Fruit fly (Drosophila melanogaster) whole organism, prepupa: Measurements from ENCODE around the gene CG17560.

Experiments used
- CG10631 ChIP-seq: fragments of 200-800 bp; sonication (Bioruptor generic); optimal IDR thresholded peaks from 2 replicates; lab custom pipeline; 2016; ENCODE audit warnings: missing biosample characterization, missing genetic modification characterization
- CG10669 ChIP-seq: fragments of 200-800 bp; sonication (Bioruptor generic); optimal IDR thresholded peaks from 3 replicates; lab custom pipeline; 2018; ENCODE audit warnings: missing biosample characterization, mild to moderate bottlenecking, missing genetic modification characterization, moderate library complexity
- CG11762 ChIP-seq: fragments of 200-800 bp; sonication (Bioruptor generic); optimal IDR thresholded peaks from 3 replicates; lab custom pipeline; 2016; ENCODE audit warnings: missing biosample characterization, missing genetic modification characterization; ENCODE audit not compliant: insufficient read depth
- CG11902 ChIP-seq: fragments of 200-800 bp; sonication (Bioruptor generic); optimal IDR thresholded peaks from 3 replicates; lab custom pipeline; 2016; ENCODE audit warnings: missing biosample characterization, missing genetic modification characterization
- CG15336 ChIP-seq: fragments of 200-800 bp; sonication (Bioruptor generic); IDR thresholded peaks from 2 replicates; pipeline ENCODE4 v1.3.6; 2022; ENCODE audit warnings: missing biosample characterization, missing genetic modification characterization
- CG16779 ChIP-seq: fragments of 200-800 bp; sonication (Bioruptor generic); optimal IDR thresholded peaks from 3 replicates; lab custom pipeline; 2017; ENCODE audit warnings: missing biosample characterization, mild to moderate bottlenecking, missing genetic modification characterization
- CG3032 ChIP-seq: fragments of 200-800 bp; optimal IDR thresholded peaks from 2 replicates; lab custom pipeline; 2019; ENCODE audit warnings: missing biosample characterization, mild to moderate bottlenecking, missing genetic modification characterization, moderate library complexity
- CG32006 ChIP-seq: fragments of 200-800 bp; sonication (Bioruptor generic); optimal IDR thresholded peaks from 3 replicates; lab custom pipeline; 2017; ENCODE audit warnings: missing biosample characterization, mild to moderate bottlenecking, missing genetic modification characterization
- CG34406 ChIP-seq: fragments of 200-800 bp; sonication (Bioruptor generic); optimal IDR thresholded peaks from 3 replicates; lab custom pipeline; 2016; ENCODE audit warnings: missing biosample characterization, missing genetic modification characterization
- CG3919 ChIP-seq: fragments of 200-800 bp; sonication (Bioruptor generic); optimal IDR thresholded peaks from 3 replicates; lab custom pipeline; 2016; ENCODE audit warnings: missing biosample characterization, missing genetic modification characterization
- CG4318 ChIP-seq: fragments of 200-800 bp; sonication (Bioruptor generic); optimal IDR thresholded peaks from 3 replicates; lab custom pipeline; 2017; ENCODE audit warnings: missing biosample characterization, mild to moderate bottlenecking, missing genetic modification characterization
- CG6163 ChIP-seq: fragments of 200-800 bp; sonication (Bioruptor generic); IDR thresholded peaks from 3 replicates; pipeline ENCODE4 v1.3.6; 2022; ENCODE audit warnings: missing biosample characterization, missing genetic modification characterization
- CG6854 ChIP-seq: fragments of 200-800 bp; sonication (Bioruptor generic); optimal IDR thresholded peaks from 2 replicates; lab custom pipeline; 2017; ENCODE audit warnings: missing biosample characterization, mild to moderate bottlenecking, missing genetic modification characterization
- CG8119 ChIP-seq: fragments of 200-800 bp; sonication (Bioruptor generic); IDR thresholded peaks from 3 replicates; pipeline ENCODE4 v1.3.6; 2022; ENCODE audit warnings: missing biosample characterization, missing genetic modification characterization
- CG8632 ChIP-seq: fragments of 200-800 bp; sonication (Bioruptor generic); optimal IDR thresholded peaks from 3 replicates; lab custom pipeline; 2016; ENCODE audit warnings: missing biosample characterization, missing genetic modification characterization
- CG9139 ChIP-seq: fragments of 200-800 bp; sonication (Bioruptor generic); optimal IDR thresholded peaks from 3 replicates; lab custom pipeline; 2017; ENCODE audit warnings: missing biosample characterization, mild to moderate bottlenecking, missing genetic modification characterization
- Eip75B ChIP-seq: fragments of 200-800 bp; sonication (Bioruptor generic); optimal IDR thresholded peaks from 3 replicates; lab custom pipeline; 2016; ENCODE audit warnings: missing biosample characterization, missing genetic modification characterization
- Eip78C ChIP-seq: fragments of 200-800 bp; sonication (Bioruptor generic); peaks from one replicate; lab custom pipeline; 2016; ENCODE audit warnings: missing biosample characterization, missing genetic modification characterization
- Ets21C ChIP-seq: fragments of 200-800 bp; sonication (Bioruptor generic); optimal IDR thresholded peaks from 3 replicates; lab custom pipeline; 2016; ENCODE audit warnings: missing biosample characterization, missing genetic modification characterization
- Ets96B ChIP-seq: fragments of 200-800 bp; optimal IDR thresholded peaks from 2 replicates; lab custom pipeline; 2019; ENCODE audit warnings: missing biosample characterization, mild to moderate bottlenecking, missing genetic modification characterization, moderate library complexity
- Lpt ChIP-seq: fragments of 200-800 bp; sonication (Bioruptor generic); optimal IDR thresholded peaks from 3 replicates; lab custom pipeline; 2016; ENCODE audit warnings: missing biosample characterization, missing genetic modification characterization
- Met ChIP-seq: fragments of 200-800 bp; sonication (Bioruptor generic); optimal IDR thresholded peaks from 3 replicates; lab custom pipeline; 2016; ENCODE audit warnings: missing biosample characterization, missing genetic modification characterization
- OdsH ChIP-seq: fragments of 200-800 bp; sonication (Bioruptor generic); optimal IDR thresholded peaks from 3 replicates; lab custom pipeline; 2016; ENCODE audit warnings: missing biosample characterization, missing genetic modification characterization
- Smox ChIP-seq: fragments of 200-800 bp; sonication (Bioruptor generic); optimal IDR thresholded peaks from 3 replicates; lab custom pipeline; 2016; ENCODE audit warnings: missing biosample characterization, missing genetic modification characterization
- Sox102F ChIP-seq: fragments of 200-800 bp; sonication (Bioruptor generic); optimal IDR thresholded peaks from 2 replicates; lab custom pipeline; 2016; ENCODE audit warnings: missing biosample characterization, mild to moderate bottlenecking, missing genetic modification characterization
- Sox14 ChIP-seq: fragments of 200-800 bp; sonication (Bioruptor generic); optimal IDR thresholded peaks from 3 replicates; lab custom pipeline; 2016; ENCODE audit warnings: missing biosample characterization, missing genetic modification characterization
- Sox15 ChIP-seq: fragments of 200-800 bp; sonication (Bioruptor generic); optimal IDR thresholded peaks from 3 replicates; lab custom pipeline; 2016; ENCODE audit warnings: missing biosample characterization, missing genetic modification characterization
- achi ChIP-seq: fragments of 200-800 bp; sonication (Bioruptor generic); optimal IDR thresholded peaks from 3 replicates; lab custom pipeline; 2016; ENCODE audit warnings: missing biosample characterization, missing genetic modification characterization
- acj6 ChIP-seq: fragments of 200-800 bp; sonication (Bioruptor generic); optimal IDR thresholded peaks from 3 replicates; lab custom pipeline; 2016; ENCODE audit warnings: missing biosample characterization, missing genetic modification characterization
- dac ChIP-seq: fragments of 200-800 bp; sonication (Bioruptor generic); optimal IDR thresholded peaks from 2 replicates; lab custom pipeline; 2017; ENCODE audit warnings: missing biosample characterization, mild to moderate bottlenecking, missing genetic modification characterization
- dsx ChIP-seq: fragments of 200-800 bp; optimal IDR thresholded peaks from 3 replicates; lab custom pipeline; 2019; ENCODE audit warnings: missing biosample characterization, mild to moderate bottlenecking, missing genetic modification characterization, moderate library complexity; ENCODE audit not compliant: poor library complexity, severe bottlenecking
- esn ChIP-seq: fragments of 200-800 bp; sonication (Bioruptor generic); optimal IDR thresholded peaks from 2 replicates; lab custom pipeline; 2016; ENCODE audit warnings: missing biosample characterization, mild to moderate bottlenecking, missing genetic modification characterization, moderate library complexity
- fd59A ChIP-seq: fragments of 200-800 bp; sonication (Bioruptor generic); optimal IDR thresholded peaks from 2 replicates; lab custom pipeline; 2017; ENCODE audit warnings: missing biosample characterization, mild to moderate bottlenecking, missing genetic modification characterization, missing genetic modification reagents
- fd85E ChIP-seq: fragments of 200-800 bp; sonication (Bioruptor generic); optimal IDR thresholded peaks from 3 replicates; lab custom pipeline; 2016; ENCODE audit warnings: missing biosample characterization, missing genetic modification characterization
- fkh ChIP-seq: fragments of 200-800 bp; sonication (Bioruptor generic); optimal IDR thresholded peaks from 3 replicates; lab custom pipeline; 2017; ENCODE audit warnings: missing biosample characterization, mild to moderate bottlenecking, missing genetic modification characterization, moderate library complexity
- lz ChIP-seq: fragments of 200-800 bp; sonication (Bioruptor generic); optimal IDR thresholded peaks from 3 replicates; lab custom pipeline; 2016; ENCODE audit warnings: missing biosample characterization, missing genetic modification characterization
- net ChIP-seq: fragments of 200-800 bp; sonication (Bioruptor generic); optimal IDR thresholded peaks from 3 replicates; lab custom pipeline; 2016; ENCODE audit warnings: missing biosample characterization, missing genetic modification characterization
- pdm3 ChIP-seq: fragments of 200-800 bp; sonication (Bioruptor generic); optimal IDR thresholded peaks from 3 replicates; lab custom pipeline; 2016; ENCODE audit warnings: missing biosample characterization, missing genetic modification characterization
- salr ChIP-seq, 2 experiments: fragments of 200-800 bp; sonication (Bioruptor generic); optimal IDR thresholded peaks; 3 replicates each; lab custom pipeline; 2016 to 2018; ENCODE audit warnings: missing biosample characterization in 2 of 2, missing genetic modification characterization in 2 of 2, mild to moderate bottlenecking in 1 of 2
- ss ChIP-seq, 2 experiments: fragments of 200-800 bp; sonication (Bioruptor generic); optimal IDR thresholded peaks; 2 replicates in 1 of 2; 3 replicates in 1 of 2; lab custom pipeline; 2017 to 2018; ENCODE audit warnings: mild to moderate bottlenecking in 2 of 2, missing biosample characterization in 2 of 2, missing genetic modification characterization in 2 of 2, moderate library complexity in 1 of 2
- svp ChIP-seq: fragments of 200-800 bp; sonication (Bioruptor generic); peaks from one replicate; lab custom pipeline; 2016; ENCODE audit warnings: missing biosample characterization, missing genetic modification characterization
- vri ChIP-seq: fragments of 200-800 bp; sonication (Bioruptor generic); optimal IDR thresholded peaks from 3 replicates; lab custom pipeline; 2016; ENCODE audit warnings: missing biosample characterization, mild to moderate bottlenecking, missing genetic modification characterization

CG17560 gene

DNA sequence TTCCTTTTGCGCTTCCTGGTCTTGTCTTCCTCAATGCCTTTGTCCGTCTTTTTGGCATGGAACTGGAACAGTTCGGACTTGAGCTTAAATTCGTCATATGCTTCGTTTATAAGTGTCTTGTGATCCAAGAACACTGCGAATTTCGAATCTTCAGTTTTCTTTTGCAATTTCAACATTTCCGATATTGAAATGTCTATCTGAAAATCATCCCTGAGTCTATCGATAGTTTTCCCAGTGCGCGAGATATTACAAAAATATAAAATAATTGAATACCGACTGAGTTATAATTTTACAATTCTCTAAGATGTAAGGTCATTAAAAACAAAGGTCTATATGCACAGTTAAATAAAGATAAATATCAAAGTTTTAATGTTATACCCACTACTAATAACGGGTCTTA lies 33.2 kb downstream of the CG17560 start, which contains the start of gene Mettl4:
TSS of gene Mettl4 (minus strand) at position 208 of the 400 bp plus-strand sequence.
- no peak for TF ChIP-seq lz (GFP tag; lab: Kevin White, UChicago)
- TF ChIP-seq Eip78C (GFP tag; lab: Kevin White, UChicago), result peak; percentile 34
- TF ChIP-seq, all 60 proteins: peak for 1

dm6 chr3R:16652091-16652490 lies 34.3 kb downstream of the CG17560 start, which contains the start of gene CG14907:
CG14907 (minus strand) TSS chr3R:16652319.
- TF ChIP-seq dac (GFP tag; lab: Kevin White, UChicago) (no peak), Ets21C (GFP tag; lab: Kevin White, UChicago) (no peak), Sox102F (GFP tag; lab: Kevin White, UChicago) (no peak), net (GFP tag; lab: Kevin White, UChicago) (no peak), Smox (GFP tag; lab: Kevin White, UChicago) (no peak), acj6 (GFP tag; lab: Kevin White, UChicago) (no peak), CG16779 (tag; lab: Kevin White, UChicago) (no peak), dsx (GFP tag; lab: Kevin White, UChicago) (no peak)

DNA sequence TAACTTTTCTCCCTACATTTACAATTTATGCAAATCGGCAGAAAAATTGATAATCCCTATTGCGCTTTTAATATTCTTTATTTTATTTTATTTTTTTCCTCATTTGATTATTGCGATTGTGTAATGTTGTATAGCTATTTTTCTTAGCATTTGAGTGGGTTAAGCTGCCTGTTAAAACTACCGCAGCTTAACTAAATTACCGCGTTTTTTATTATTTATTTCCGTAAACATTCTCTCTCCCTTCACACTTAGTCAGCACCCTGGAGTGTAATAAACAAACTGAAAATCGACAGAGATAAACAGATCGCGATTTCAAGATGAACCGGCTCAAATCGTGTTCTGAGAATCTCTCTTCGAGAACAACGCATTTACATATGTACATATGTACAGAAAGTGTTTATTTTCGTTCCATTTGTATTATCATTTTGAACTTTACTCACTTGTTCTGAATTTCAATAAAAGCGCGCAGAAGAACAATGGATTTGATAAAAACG lies 37.3 kb downstream of the CG17560 start:
- TF ChIP-seq CG10669 (GFP tag; lab: Kevin White, UChicago) (peak; percentile 50), Eip75B (GFP tag; lab: Kevin White, UChicago) (no peak), fkh (peak; percentile 69), CG8119 (no peak), CG4318 (GFP tag; lab: Kevin White, UChicago) (no peak), CG9139 (GFP tag; lab: Kevin White, UChicago) (no peak), dsx (GFP tag; lab: Kevin White, UChicago) (no peak), Met (GFP tag; lab: Kevin White, UChicago) (no peak)

DNA sequence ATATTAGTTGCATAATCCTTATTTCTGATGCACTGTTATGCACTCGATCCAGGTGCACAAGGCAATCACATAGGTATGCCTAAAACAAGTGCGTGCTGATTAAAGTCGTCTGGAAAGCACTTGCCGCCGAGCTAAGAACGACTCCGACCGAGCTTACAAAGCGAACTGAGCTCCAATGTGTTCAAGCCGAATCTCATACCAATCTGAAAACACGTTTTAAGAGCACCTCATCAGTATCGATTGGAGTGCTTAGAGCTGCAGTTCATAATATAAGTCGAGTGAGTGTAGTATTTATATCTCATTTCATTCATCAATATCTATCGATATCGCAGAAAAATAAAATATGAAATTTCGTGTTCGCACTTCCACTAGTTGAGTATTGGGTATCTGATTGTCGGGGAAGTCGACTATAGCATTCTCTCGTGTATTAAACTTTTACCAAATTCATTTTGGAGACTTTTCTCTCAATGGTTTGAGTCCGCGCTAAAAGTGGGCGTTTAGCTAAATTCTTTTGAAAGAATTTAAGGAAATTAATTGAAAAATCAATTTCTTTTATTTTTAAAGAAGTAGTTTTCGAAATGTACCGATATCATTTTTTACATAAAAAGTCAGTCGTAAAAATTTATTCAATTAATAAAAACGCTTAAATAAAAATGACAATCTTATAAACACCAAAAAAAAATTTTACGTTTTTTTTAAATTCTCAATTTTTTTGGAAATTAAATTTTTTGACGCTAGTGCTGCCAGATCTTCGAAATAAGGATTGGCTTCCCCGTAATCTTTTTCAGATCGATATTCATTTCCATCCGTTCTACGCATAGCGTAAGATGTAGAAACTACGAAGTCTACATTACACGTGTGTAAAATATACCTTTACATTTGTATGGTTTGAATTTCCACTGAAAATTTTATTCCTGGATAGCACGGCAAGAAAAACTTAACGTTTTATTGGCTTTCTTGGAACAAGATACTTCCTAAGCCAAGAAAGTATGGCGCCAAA lies 38.0 kb downstream of the CG17560 start, which contains the start of gene modSP:
TSS of gene modSP (minus strand) at position 169 of the 1,000 bp plus-strand sequence.
- TF ChIP-seq fkh, result peak; percentile 59
- peak; percentile 53 for TF ChIP-seq pdm3
- TF ChIP-seq CG6854 (GFP tag; lab: Kevin White, UChicago), result peak; percentile 59
- peak; percentile 68 to 80 for TF ChIP-seq ss (GFP tag; optimal IDR thresholded peaks at IDR 0.05; lab: Kevin White, UChicago)
- peak; percentile 48 for TF ChIP-seq CG32006
- TF ChIP-seq CG6163 (GFP tag; lab: Robert Waterston, UW), result peak; percentile 63; the same call in 1 of the 3 replicates
- TF ChIP-seq CG16779 (tag; lab: Kevin White, UChicago), result no peak
- TF ChIP-seq esn (GFP tag; lab: Kevin White, UChicago), result peak; percentile 68
- no peak for TF ChIP-seq fd59A (GFP tag; lab: Kevin White, UChicago)
- peak; percentile 37 for TF ChIP-seq CG34406 (GFP tag; lab: Kevin White, UChicago)
- peak; percentile 55 for TF ChIP-seq Sox14 (GFP tag; lab: Kevin White, UChicago)
- no peak for TF ChIP-seq CG11902
- peak; percentile 50 for TF ChIP-seq achi
- TF ChIP-seq vri (GFP tag; lab: Kevin White, UChicago), result peak; percentile 51
- TF ChIP-seq CG11762 (GFP tag; lab: Kevin White, UChicago), result no peak
- peak; percentile 44 for TF ChIP-seq Lpt (GFP tag; lab: Kevin White, UChicago)
- TF ChIP-seq OdsH (GFP tag; lab: Kevin White, UChicago), result peak; percentile 47
- TF ChIP-seq CG15336, result peak; percentile 13; the same call in 1 of the 2 replicates
- TF ChIP-seq Ets96B (tag; lab: Kevin White, UChicago), result no peak
- TF ChIP-seq CG3032 (tag; lab: Kevin White, UChicago), result peak; percentile 25
- TF ChIP-seq Sox15 (GFP tag; lab: Kevin White, UChicago), result peak; percentile 29
- no peak for TF ChIP-seq fd85E (GFP tag; lab: Kevin White, UChicago)
- no peak for TF ChIP-seq CG8632
- peak; percentile 37; the same call in 1 of the 3 replicates for TF ChIP-seq CG8119
- peak; percentile 53 for TF ChIP-seq CG3919 (GFP tag; lab: Kevin White, UChicago)
- no peak for TF ChIP-seq CG4318 (GFP tag; lab: Kevin White, UChicago)
- peak; percentile 61 for TF ChIP-seq Eip75B (GFP tag; lab: Kevin White, UChicago)
- peak; percentile 87 for TF ChIP-seq svp (GFP tag; lab: Kevin White, UChicago)
- TF ChIP-seq salr (GFP tag; optimal IDR thresholded peaks at IDR 0.05; lab: Kevin White, UChicago), result peak in 1 of 2 experiments; percentile 15
- TF ChIP-seq CG10631 (GFP tag; lab: Kevin White, UChicago), result peak; percentile 13
